Worm (Caenorhabditis elegans) whole organism, L1 larva: ENCODE data around the gene spe-49.

Experiments used
- C04F5.9 ChIP-seq: sonication (generic microtip); optimal IDR thresholded peaks from 2 replicates; lab custom pipeline; 2016; ENCODE audit warnings: missing genetic modification characterization, missing compliant biosample characterization
- aly-2 ChIP-seq: fragments of 150-350 bp; optimal IDR thresholded peaks from 2 replicates; lab custom pipeline; 2014; ENCODE audit warnings: missing biosample characterization, missing genetic modification characterization
- blmp-1 ChIP-seq: fragments of 150-350 bp; optimal IDR thresholded peaks from 2 replicates; lab custom pipeline; 2014; ENCODE audit warnings: missing biosample characterization, missing genetic modification characterization
- dpl-1 ChIP-seq, 3 experiments: fragments of 150-350 bp in 2 of 3; sonication (generic microtip) in 1 of 3; optimal IDR thresholded peaks; 2 replicates each; lab custom pipeline; 2014 to 2017; ENCODE audit warnings: missing biosample characterization in 3 of 3, missing genetic modification characterization in 3 of 3, missing genetic modification reagents in 3 of 3
- efl-1 ChIP-seq, 4 experiments: fragments of 150-350 bp; optimal IDR thresholded peaks in 3 of 4; peaks in 1 of 4; 1 replicate in 1 of 4; 2 replicates in 3 of 4; lab custom pipeline; 2014; ENCODE audit warnings: missing biosample characterization in 2 of 4, missing genetic modification characterization in 2 of 4, missing genetic modification reagents in 2 of 4
- elt-2 ChIP-seq: sonication (generic microtip); optimal IDR thresholded peaks from 2 replicates; lab custom pipeline; 2016; ENCODE audit warnings: missing genetic modification characterization, mild to moderate bottlenecking, inconsistent platforms, missing compliant biosample characterization, missing genetic modification reagents
- elt-3 ChIP-seq, 6 experiments: fragments of 150-350 bp in 1 of 6; sonication (generic microtip); optimal IDR thresholded peaks; 2 replicates each; lab custom pipeline; 2017 to 2018; ENCODE audit warnings: missing biosample characterization in 6 of 6, missing genetic modification characterization in 6 of 6, inconsistent platforms in 1 of 6
- fkh-4 ChIP-seq: sonication (generic microtip); optimal IDR thresholded peaks from 2 replicates; lab custom pipeline; 2016; ENCODE audit warnings: missing compliant biosample characterization, missing genetic modification characterization, borderline replicate concordance
- fkh-8 ChIP-seq: sonication (generic microtip); optimal IDR thresholded peaks from 2 replicates; lab custom pipeline; 2016; ENCODE audit warnings: mild to moderate bottlenecking, missing genetic modification characterization, missing compliant biosample characterization
- grh-1 ChIP-seq: fragments of 200-800 bp; sonication (Bioruptor generic); IDR thresholded peaks from 2 replicates; pipeline ENCODE4 v1.3.6; 2022; ENCODE audit warnings: missing genetic modification reagents, missing genetic modification characterization, missing compliant biosample characterization
- hlh-4 ChIP-seq: sonication (generic microtip); optimal IDR thresholded peaks from 2 replicates; lab custom pipeline; 2016; ENCODE audit warnings: mild to moderate bottlenecking, missing genetic modification characterization, missing compliant biosample characterization
- isw-1 ChIP-seq: fragments of 200-800 bp; sonication (Bioruptor generic); IDR thresholded peaks from 2 replicates; pipeline ENCODE4 v1.3.6; 2022; ENCODE audit warnings: missing genetic modification characterization, missing compliant biosample characterization
- jun-1 ChIP-seq: fragments of 150-350 bp; optimal IDR thresholded peaks from 2 replicates; lab custom pipeline; 2014; ENCODE audit warnings: missing biosample characterization, missing genetic modification reagents, missing genetic modification characterization
- lin-13 ChIP-seq: fragments of 150-350 bp; optimal IDR thresholded peaks from 2 replicates; lab custom pipeline; 2014; ENCODE audit warnings: missing biosample characterization, missing genetic modification reagents, missing genetic modification characterization
- lin-14 ChIP-seq: fragments of 200-800 bp; sonication (Bioruptor generic); optimal IDR thresholded peaks from 2 replicates; lab custom pipeline; 2018; ENCODE audit warnings: mild to moderate bottlenecking, missing genetic modification characterization, moderate library complexity, missing compliant biosample characterization
- lin-15B ChIP-seq: fragments of 150-350 bp; sonication (generic microtip); optimal IDR thresholded peaks from 3 replicates; lab custom pipeline; 2014; ENCODE audit warnings: missing biosample characterization, missing genetic modification characterization
- lin-35 ChIP-seq, 2 experiments: fragments of 150-350 bp; optimal IDR thresholded peaks; 2 replicates each; lab custom pipeline; 2014; ENCODE audit warnings: missing biosample characterization in 2 of 2, missing genetic modification characterization in 2 of 2, missing genetic modification reagents in 2 of 2
- lin-39 ChIP-seq: fragments of 150-350 bp; optimal IDR thresholded peaks from 2 replicates; lab custom pipeline; 2014; ENCODE audit warnings: missing biosample characterization, missing genetic modification reagents, missing genetic modification characterization
- lsy-2 ChIP-seq, 2 experiments: fragments of 150-350 bp; optimal IDR thresholded peaks; 2 replicates each; lab custom pipeline; 2014; ENCODE audit warnings: missing biosample characterization in 2 of 2, missing genetic modification characterization in 2 of 2
- mdl-1 ChIP-seq, 2 experiments: fragments of 150-350 bp; optimal IDR thresholded peaks; 2 replicates each; lab custom pipeline; 2014 to 2017; ENCODE audit warnings: missing biosample characterization in 2 of 2, missing genetic modification characterization in 2 of 2, inconsistent platforms in 1 of 2
- mep-1 ChIP-seq: fragments of 150-350 bp; optimal IDR thresholded peaks from 2 replicates; lab custom pipeline; 2014; ENCODE audit warnings: missing biosample characterization, missing genetic modification characterization
- nhr-19 ChIP-seq: fragments of 200-800 bp; sonication (Bioruptor generic); conservative IDR thresholded peaks from 2 replicates; pipeline ENCODE4 v1.3.6; 2022; ENCODE audit warnings: missing genetic modification characterization, missing compliant biosample characterization
- nhr-20 ChIP-seq: sonication (generic microtip); optimal IDR thresholded peaks from 2 replicates; lab custom pipeline; 2016; ENCODE audit warnings: mild to moderate bottlenecking, missing genetic modification characterization, missing compliant biosample characterization
- nhr-237 ChIP-seq: fragments of 150-350 bp; optimal IDR thresholded peaks from 2 replicates; lab custom pipeline; 2014; ENCODE audit warnings: missing biosample characterization, missing genetic modification characterization
- nhr-47 ChIP-seq: sonication (generic microtip); optimal IDR thresholded peaks from 2 replicates; lab custom pipeline; 2016; ENCODE audit warnings: mild to moderate bottlenecking, missing genetic modification characterization, moderate library complexity, missing compliant biosample characterization
- nhr-71 ChIP-seq: sonication (generic microtip); optimal IDR thresholded peaks from 2 replicates; lab custom pipeline; 2016; ENCODE audit warnings: mild to moderate bottlenecking, missing genetic modification characterization, moderate library complexity, missing compliant biosample characterization
- nhr-77 ChIP-seq: fragments of 150-350 bp; optimal IDR thresholded peaks from 2 replicates; lab custom pipeline; 2014; ENCODE audit warnings: missing biosample characterization, missing genetic modification characterization
- nhr-85 ChIP-seq: sonication (generic microtip); peaks from one replicate; lab custom pipeline; 2016; ENCODE audit warnings: missing genetic modification characterization, inconsistent platforms, missing compliant biosample characterization
- pag-3 ChIP-seq: sonication (generic microtip); optimal IDR thresholded peaks from 2 replicates; lab custom pipeline; 2017; ENCODE audit warnings: missing genetic modification characterization, mild to moderate bottlenecking, missing compliant biosample characterization, antibody characterized with exemption, borderline replicate concordance; ENCODE audit not compliant: insufficient read depth
- snu-23 ChIP-seq: sonication (generic microtip); optimal IDR thresholded peaks from 2 replicates; lab custom pipeline; 2016; ENCODE audit warnings: missing genetic modification characterization, missing compliant biosample characterization
- swsn-7 ChIP-seq: sonication (generic microtip); optimal IDR thresholded peaks from 2 replicates; lab custom pipeline; 2016; ENCODE audit warnings: missing genetic modification characterization, missing compliant biosample characterization
- tbx-2 ChIP-seq: sonication (generic microtip); optimal IDR thresholded peaks from 2 replicates; lab custom pipeline; 2016; ENCODE audit warnings: missing genetic modification characterization, missing compliant biosample characterization
- unc-30 ChIP-seq: sonication (generic microtip); optimal IDR thresholded peaks from 2 replicates; lab custom pipeline; 2017; ENCODE audit warnings: missing biosample characterization, missing genetic modification characterization
- xbp-1 ChIP-seq: sonication (generic microtip); optimal IDR thresholded peaks from 2 replicates; lab custom pipeline; 2016; ENCODE audit warnings: missing genetic modification characterization, missing compliant biosample characterization
- ztf-11 ChIP-seq, 2 experiments: sonication (generic microtip); optimal IDR thresholded peaks; 2 replicates each; lab custom pipeline; 2016 to 2017; ENCODE audit warnings: missing genetic modification characterization in 2 of 2, missing biosample characterization in 1 of 2, missing compliant biosample characterization in 1 of 2
- ztf-4 ChIP-seq: fragments of 150-350 bp; optimal IDR thresholded peaks from 2 replicates; lab custom pipeline; 2014; ENCODE audit warnings: missing biosample characterization, missing genetic modification characterization

Gene spe-49

DNA sequence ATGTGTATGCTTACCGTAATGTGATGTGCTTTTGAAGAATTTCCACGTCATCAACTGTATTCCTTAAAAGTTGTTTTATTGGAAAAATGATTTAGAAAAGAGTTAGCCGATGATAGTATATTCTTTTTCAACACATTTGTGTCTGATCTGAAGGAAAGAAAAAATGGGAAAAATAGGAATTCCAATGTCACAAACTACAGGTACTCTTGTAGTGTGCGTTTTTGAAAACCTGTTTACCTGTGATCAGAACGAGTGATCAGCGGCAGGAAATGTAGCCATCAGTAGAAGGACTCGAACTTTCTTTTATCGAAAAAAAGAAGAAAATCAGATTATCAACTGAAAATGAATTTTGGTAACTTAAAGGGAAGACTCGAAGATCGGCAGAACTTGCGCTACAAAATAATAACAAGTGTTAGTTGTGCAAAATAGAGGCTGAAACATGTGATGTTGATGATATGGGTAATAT is 40.6 kb downstream of the spe-49 start, which contains the start of gene T28C12.15 (continued):
- TF ChIP-seq nhr-20 (peak; percentile 59), fkh-4 (tag; lab: Kevin White, UChicago) (no peak), lin-15B (tag; lab: Kevin White, UChicago) (no peak), fkh-8 (tag; lab: Kevin White, UChicago) (no peak), jun-1 (tag; lab: Kevin White, UChicago) (no peak), ztf-4 (tag; lab: Kevin White, UChicago) (no peak), C04F5.9 (tag; lab: Kevin White, UChicago) (no peak), swsn-7 (tag; lab: Kevin White, UChicago) (no peak), pag-3 (tag; lab: Kevin White, UChicago) (no peak), nhr-237 (tag; lab: Kevin White, UChicago) (no peak), nhr-77 (tag; lab: Kevin White, UChicago) (no peak), aly-2 (no peak), lin-39 (tag; lab: Kevin White, UChicago) (no peak)
- TF ChIP-seq, all 84 proteins: peak for 7

DNA sequence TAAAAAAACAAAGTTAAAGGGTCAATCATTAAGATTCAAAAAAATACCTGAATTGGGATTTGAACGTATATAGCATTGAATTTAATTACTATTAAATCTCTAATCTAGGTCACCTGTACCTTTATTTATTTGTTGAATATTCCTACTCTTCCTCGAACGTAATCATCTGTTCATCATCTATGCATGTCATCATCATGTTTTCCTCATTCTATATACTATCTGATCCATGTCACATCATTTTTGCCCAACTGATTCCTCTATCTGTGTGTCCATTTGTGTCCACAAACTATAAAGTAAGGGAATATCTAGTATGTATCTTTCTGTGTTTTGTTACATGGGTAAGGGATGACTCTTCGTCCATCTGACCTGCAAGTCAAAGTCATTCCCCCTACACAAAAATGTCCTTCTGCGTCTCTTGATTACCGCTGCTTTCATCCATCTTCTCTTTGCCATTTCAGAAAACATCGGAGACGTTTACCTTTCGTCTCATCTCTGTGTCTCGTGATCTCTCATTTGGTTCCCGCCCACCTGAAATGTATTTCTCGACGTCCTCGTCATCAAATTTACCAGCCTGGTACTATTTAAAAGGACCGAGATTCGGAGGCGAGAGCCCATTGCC is 41.7 kb downstream of the spe-49 start:
- TF ChIP-seq mdl-1 (tag; optimal IDR thresholded peaks at IDR 0.05; lab: Kevin White, UChicago): peak in 1 of 2 experiments; percentile 12
- TF ChIP-seq nhr-20: peak; percentile 89
- peak; percentile 64 for TF ChIP-seq mep-1 (tag; lab: Kevin White, UChicago)
- TF ChIP-seq lin-14 (GFP tag; lab: Kevin White, UChicago): peak; percentile 82
- TF ChIP-seq isw-1: no peak
- peak; percentile 6 for TF ChIP-seq lin-13 (GFP tag; lab: Kevin White, UChicago)
- TF ChIP-seq lin-35 (GFP tag; optimal IDR thresholded peaks at IDR 0.05; lab: Kevin White, UChicago): peak in 1 of 2 experiments; percentile 65
- TF ChIP-seq lsy-2 (tag; optimal IDR thresholded peaks at IDR 0.05; lab: Kevin White, UChicago): peak; percentile 0 to 17
- TF ChIP-seq blmp-1 (tag; lab: Kevin White, UChicago): peak; percentile 71
- TF ChIP-seq unc-30 (tag; lab: Kevin White, UChicago): no peak
- TF ChIP-seq tbx-2 (tag; lab: Kevin White, UChicago): peak; percentile 40
- peak; percentile 36; the same call in 1 of the 2 replicates for TF ChIP-seq nhr-19 (GFP tag; lab: Robert Waterston, UW)
- peak in 1 of 3 experiments; percentile 22 for TF ChIP-seq dpl-1 (GFP tag; optimal IDR thresholded peaks at IDR 0.05; lab: Kevin White, UChicago)
- peak; percentile 66 for TF ChIP-seq snu-23 (GFP tag; lab: Kevin White, UChicago)
- no peak for TF ChIP-seq hlh-4 (tag; lab: Kevin White, UChicago)
- TF ChIP-seq nhr-85 (tag; lab: Kevin White, UChicago): peak; percentile 96
- TF ChIP-seq grh-1 (GFP tag; lab: Robert Waterston, UW): peak; percentile 47
- no peak for TF ChIP-seq ztf-11 (tag; optimal IDR thresholded peaks at IDR 0.05; lab: Kevin White, UChicago)
- TF ChIP-seq elt-3 (tag; optimal IDR thresholded peaks at IDR 0.05; lab: Kevin White, UChicago): peak in 5 of 6 experiments; percentile 14 to 69 (median 56)
- TF ChIP-seq nhr-47 (tag; lab: Kevin White, UChicago): peak; percentile 22
- TF ChIP-seq nhr-71 (tag; lab: Kevin White, UChicago): peak; percentile 80
- TF ChIP-seq, all 84 proteins: peak for 17

DNA sequence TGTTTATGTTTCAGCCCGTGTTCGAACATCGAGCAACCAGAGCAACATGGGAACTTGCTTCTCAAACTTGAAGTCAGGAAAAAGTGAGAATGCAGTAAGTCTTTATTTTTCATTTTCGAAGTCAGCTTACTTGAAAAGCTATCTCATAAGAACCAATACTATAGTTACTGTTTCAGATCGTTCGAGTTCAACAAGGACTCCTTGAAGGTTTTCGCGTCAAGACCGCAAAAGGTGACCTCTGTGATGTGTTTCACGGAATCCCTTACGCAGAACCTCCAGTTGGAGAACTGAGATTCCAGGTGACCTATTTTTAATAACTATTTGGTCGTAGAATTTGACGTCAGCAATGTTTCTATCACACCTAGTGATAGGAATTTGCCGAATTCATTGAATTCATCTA is 42.4 kb downstream of the spe-49 start:
- no peak for TF ChIP-seq xbp-1 (tag; lab: Kevin White, UChicago)
- TF ChIP-seq elt-2: no peak
- peak; percentile 24 for TF ChIP-seq blmp-1 (tag; lab: Kevin White, UChicago)
- TF ChIP-seq efl-1 (optimal IDR thresholded peaks at IDR 0.05; lab: Kevin White, UChicago): no peak
- peak in 1 of 2 experiments; percentile 52 for TF ChIP-seq efl-1 (GFP tag; optimal IDR thresholded peaks at IDR 0.05 in 1 of 2; lab: Kevin White, UChicago)
